Worm (Caenorhabditis elegans): ENCODE measurements around the gene C18H9.5.

The C18H9.5 gene

DNA sequence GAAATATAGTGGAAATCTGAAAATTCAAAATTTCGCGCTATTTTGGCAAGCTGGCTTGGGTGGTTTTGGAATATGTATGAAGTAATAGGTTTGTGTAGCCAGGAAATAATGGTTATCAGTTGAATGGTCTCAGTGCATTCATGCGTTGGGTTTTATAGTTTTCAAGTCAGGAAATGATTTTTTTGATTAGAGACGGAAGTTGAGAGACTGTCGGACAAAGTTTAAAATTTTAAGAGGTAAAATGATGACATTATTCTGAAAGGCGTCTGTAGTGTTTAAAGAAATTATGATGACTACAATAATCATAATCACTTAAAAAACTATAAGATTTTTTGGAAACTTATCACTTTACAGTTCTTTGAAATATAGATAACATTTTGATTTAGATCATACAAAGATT is 6.1 kb upstream of the C18H9.5 start, which contains the start of gene C18H9.6:
Gene C18H9.6 (minus strand): TSS at position 129 of the 400 bp plus-strand sequence.
- TF ChIP-seq ceh-48 (tag; optimal IDR thresholded peaks at IDR 0.05) (no peak), zip-5 (tag; optimal IDR thresholded peaks at IDR 0.05) (no peak), lim-6 (tag; optimal IDR thresholded peaks at IDR 0.05) (no peak), pqm-1 (tag; optimal IDR thresholded peaks at IDR 0.05) (no peak), elt-2 (tag; optimal IDR thresholded peaks at IDR 0.05) (no peak), nfya-1 (tag; optimal IDR thresholded peaks at IDR 0.05) (no peak), ceh-31 (tag; optimal IDR thresholded peaks at IDR 0.05) (no peak), pha-2 (tag; optimal IDR thresholded peaks at IDR 0.05) (no peak), Y22D7AL.16 (tag; optimal IDR thresholded peaks at IDR 0.05) (no peak), ceh-2 (tag; optimal IDR thresholded peaks at IDR 0.05) (no peak), hlh-15 (tag; optimal IDR thresholded peaks at IDR 0.05) (no peak), ref-2 (tag; optimal IDR thresholded peaks at IDR 0.05) (no peak), ceh-22 (tag; optimal IDR thresholded peaks at IDR 0.05) (no peak), sdc-2 (tag; optimal IDR thresholded peaks at IDR 0.05) (no peak), ceh-9 (tag; optimal IDR thresholded peaks at IDR 0.05) (no peak), ama-1 (optimal IDR thresholded peaks at IDR 0.05) (no peak), ets-4 (tag; optimal IDR thresholded peaks at IDR 0.05) (no peak)

DNA sequence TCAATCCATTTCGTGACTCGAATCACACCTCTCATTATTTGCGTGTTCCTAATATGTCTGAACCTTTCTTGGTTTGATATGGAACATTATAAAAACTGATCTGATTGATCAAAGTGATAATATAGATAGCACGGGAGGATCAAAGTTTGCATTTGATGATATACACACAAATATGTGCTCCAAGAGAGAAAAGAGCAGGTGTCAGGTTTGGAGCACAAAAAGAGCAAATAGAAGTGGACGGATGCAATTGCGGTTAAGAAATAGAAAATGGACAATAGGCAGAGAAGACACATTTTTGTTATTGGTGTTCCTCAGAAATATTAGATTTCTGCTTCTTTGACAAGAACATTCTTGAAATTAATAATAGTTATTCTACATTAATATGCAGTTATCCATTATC is 3.4 kb upstream of the C18H9.5 start, which contains the start of gene C18H9.1:
Gene C18H9.1 (plus strand): TSS at position 301 of the 400 bp plus-strand sequence.
- TF ChIP-seq ceh-31 (tag; optimal IDR thresholded peaks at IDR 0.05) (no peak), odd-2 (tag; optimal IDR thresholded peaks at IDR 0.05) (no peak), ceh-34 (tag; optimal IDR thresholded peaks at IDR 0.05) (no peak), ceh-9 (tag; optimal IDR thresholded peaks at IDR 0.05) (no peak), elt-4 (tag; optimal IDR thresholded peaks at IDR 0.05) (no peak), tbx-7 (tag; optimal IDR thresholded peaks at IDR 0.05) (no peak), K02D7.2 (tag; optimal IDR thresholded peaks at IDR 0.05) (no peak), fkh-10 (GFP tag; optimal IDR thresholded peaks at IDR 0.05) (no peak), pax-1 (tag; optimal IDR thresholded peaks at IDR 0.05) (no peak), C08G9.2 (tag; optimal IDR thresholded peaks at IDR 0.05) (no peak), ztf-16 (tag; optimal IDR thresholded peaks at IDR 0.05) (no peak)

ce11 chrII:6689088-6689487 is 6.3 kb downstream of the C18H9.5 start:
- no peak for TF ChIP-seq pha-2 (tag; optimal IDR thresholded peaks at IDR 0.05)
- no peak for TF ChIP-seq odd-2 (tag; optimal IDR thresholded peaks at IDR 0.05)
- no peak for TF ChIP-seq sox-4 (tag; optimal IDR thresholded peaks at IDR 0.05)
- TF ChIP-seq ceh-31 (tag; optimal IDR thresholded peaks at IDR 0.05): no peak
- TF ChIP-seq ceh-34 (tag; optimal IDR thresholded peaks at IDR 0.05): no peak
- TF ChIP-seq pha-4 (tag; optimal IDR thresholded peaks at IDR 0.05): no peak
- no peak for TF ChIP-seq tbx-7 (tag; optimal IDR thresholded peaks at IDR 0.05)
- no peak for TF ChIP-seq unc-55 (GFP tag; optimal IDR thresholded peaks at IDR 0.05)
- TF ChIP-seq ama-1 (optimal IDR thresholded peaks at IDR 0.05): no peak
- TF ChIP-seq ceh-45 (GFP tag; IDR thresholded peaks at IDR 0.05): no peak
- TF ChIP-seq C38D4.7 (GFP tag; optimal IDR thresholded peaks at IDR 0.05): no peak
- TF ChIP-seq unc-42 (tag; optimal IDR thresholded peaks at IDR 0.05): no peak
- no peak for TF ChIP-seq F13H6.1 (tag; optimal IDR thresholded peaks at IDR 0.05)

- TF ChIP-seq F13H6.1 (tag; optimal IDR thresholded peaks at IDR 0.05): no peak
- no peak for TF ChIP-seq K09A11.1 (tag; optimal IDR thresholded peaks at IDR 0.05; ENCODE audit: insufficient read depth)
- no peak for TF ChIP-seq ceh-19 (GFP tag; optimal IDR thresholded peaks at IDR 0.05)
Observed at ce11 chrII:6685964-6686363, 9.4 kb downstream of the C18H9.5 start.

- TF ChIP-seq ets-4 (tag; optimal IDR thresholded peaks at IDR 0.05) (peak; percentile 36), ceh-31 (tag; optimal IDR thresholded peaks at IDR 0.05) (peak; percentile 76), gmeb-2 (tag; optimal IDR thresholded peaks at IDR 0.05) (no peak), che-1 (tag; optimal IDR thresholded peaks at IDR 0.05) (no peak), C08G9.2 (tag; optimal IDR thresholded peaks at IDR 0.05) (peak; percentile 46), unc-55 (GFP tag; optimal IDR thresholded peaks at IDR 0.05) (peak; percentile 81), K09A11.1 (tag; optimal IDR thresholded peaks at IDR 0.05; ENCODE audit: insufficient read depth) (no peak), fkh-6 (tag; optimal IDR thresholded peaks at IDR 0.05) (no peak), tbx-2 (tag; optimal IDR thresholded peaks at IDR 0.05) (peak; percentile 70), ceh-34 (tag; optimal IDR thresholded peaks at IDR 0.05) (peak; percentile 40), K02D7.2 (tag; optimal IDR thresholded peaks at IDR 0.05) (no peak), ceh-18 (tag; optimal IDR thresholded peaks at IDR 0.05) (peak; percentile 26), fax-1 (tag; optimal IDR thresholded peaks at IDR 0.05) (no peak), rnt-1 (tag; optimal IDR thresholded peaks at IDR 0.05) (peak; percentile 73)
Observed at ce11 chrII:6683663-6684285, 11.6 kb downstream of the C18H9.5 start, which contains the start of gene gyf-1. gyf-1 (plus strand) TSS chrII:6684235.
